Fruit fly (Drosophila melanogaster): ENCODE data around the gene Npc2c.

The Npc2c gene

dm6 chr3R:10086222-10086621, 26.2 kb downstream of the Npc2c start:
- peak; percentile 52 for TF ChIP-seq CG9437 (GFP tag; optimal IDR thresholded peaks at IDR 0.05)
- TF ChIP-seq Pdp1 (GFP tag; optimal IDR thresholded peaks at IDR 0.05), result peak in 1 of 2 experiments; percentile 49
- no peak for TF ChIP-seq CG4424 (GFP tag; optimal IDR thresholded peaks at IDR 0.05)
- no peak for TF ChIP-seq inv (GFP tag; IDR thresholded peaks at IDR 0.05; ENCODE audit: partially characterized antibody)
- TF ChIP-seq ci (GFP tag; IDR thresholded peaks at IDR 0.05), result peak; percentile 50; the same call in 1 of the 3 replicates
- TF ChIP-seq sr (GFP tag; IDR thresholded peaks at IDR 0.05), result peak; percentile 76; the same call in 2 of the 3 replicates

DNA sequence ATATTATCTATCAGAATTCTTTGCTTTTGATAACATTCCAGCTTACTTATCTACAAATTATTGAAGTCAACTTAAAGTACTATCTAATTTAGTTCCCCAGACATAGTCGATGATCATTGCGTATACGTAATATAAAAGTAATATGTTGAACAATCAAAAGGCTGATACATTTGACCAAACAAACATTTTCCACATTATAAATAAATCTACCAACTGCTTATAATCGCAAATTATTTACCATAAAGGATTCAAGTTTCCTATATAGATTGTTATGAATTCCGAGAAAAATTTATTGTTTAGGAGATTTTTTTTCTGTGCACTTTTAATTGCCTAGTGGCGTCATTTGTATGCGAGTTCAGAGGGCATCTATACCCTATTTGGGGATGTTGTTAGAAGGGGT, 26.6 kb downstream of the Npc2c start:
- no peak for TF ChIP-seq D (optimal IDR thresholded peaks at IDR 0.05)
- TF ChIP-seq D (GFP tag; optimal IDR thresholded peaks at IDR 0.05), result no peak
- no peak for TF ChIP-seq CG2875 (GFP tag; optimal IDR thresholded peaks at IDR 0.05)
- no peak for TF ChIP-seq Ets97D (GFP tag; optimal IDR thresholded peaks at IDR 0.05)
- TF ChIP-seq CG1603 (tag; optimal IDR thresholded peaks at IDR 0.05), result no peak
- TF ChIP-seq CG12299 (tag; optimal IDR thresholded peaks at IDR 0.05), result no peak
- peak; percentile 31 for TF ChIP-seq gem (tag; optimal IDR thresholded peaks at IDR 0.05)
- no peak for TF ChIP-seq CG3995 (GFP tag; optimal IDR thresholded peaks at IDR 0.05)
- no peak for TF ChIP-seq CG32532 (GFP tag; IDR thresholded peaks at IDR 0.05)
- peak; percentile 73 for TF ChIP-seq sd (tag; optimal IDR thresholded peaks at IDR 0.05)
- no peak for TF ChIP-seq Atf-2 (GFP tag; optimal IDR thresholded peaks at IDR 0.05)
- peak; percentile 49; the same call in 2 of the 3 replicates for TF ChIP-seq CG17361 (GFP tag; IDR thresholded peaks at IDR 0.05)
- TF ChIP-seq CG14050 (GFP tag; IDR thresholded peaks at IDR 0.05), result no peak
- no peak for TF ChIP-seq corto (GFP tag; optimal IDR thresholded peaks at IDR 0.05)
- no peak for TF ChIP-seq CG14441 (GFP tag; IDR thresholded peaks at IDR 0.05)
- no peak for TF ChIP-seq CG17328 (GFP tag; IDR thresholded peaks at IDR 0.05)
- TF ChIP-seq H2.0 (GFP tag; IDR thresholded peaks at IDR 0.05), result no peak
- TF ChIP-seq eve (GFP tag; optimal IDR thresholded peaks at IDR 0.05), result peak in 1 of 2 experiments; percentile 28
- no peak for TF ChIP-seq CG14965 (GFP tag; optimal IDR thresholded peaks at IDR 0.05; ENCODE audit: borderline replicate concordance)
- TF ChIP-seq esg (GFP tag; conservative IDR thresholded peaks at IDR 0.05), result no peak
- TF ChIP-seq B-H2 (GFP tag; optimal IDR thresholded peaks at IDR 0.05), result no peak
- TF ChIP-seq CG17186 (GFP tag; optimal IDR thresholded peaks at IDR 0.05), result no peak
- no peak for TF ChIP-seq fd102C (GFP tag; optimal IDR thresholded peaks at IDR 0.05)
- no peak for TF ChIP-seq Eip74EF (GFP tag; optimal IDR thresholded peaks at IDR 0.05)
- no peak for TF ChIP-seq CG11085 (GFP tag; IDR thresholded peaks at IDR 0.05)
- TF ChIP-seq tna (GFP tag; IDR thresholded peaks at IDR 0.05; ENCODE audit: partially characterized antibody), result no peak
- no peak for TF ChIP-seq CG13296 (GFP tag; optimal IDR thresholded peaks at IDR 0.05)
- TF ChIP-seq CG9437 (GFP tag; optimal IDR thresholded peaks at IDR 0.05), result peak; percentile 28
- TF ChIP-seq CG10959 (GFP tag; IDR thresholded peaks at IDR 0.05), result no peak
- TF ChIP-seq CG43689 (GFP tag; IDR thresholded peaks at IDR 0.05), result no peak
- no peak for TF ChIP-seq pum (GFP tag; optimal IDR thresholded peaks at IDR 0.05)
- TF ChIP-seq Lhr (GFP tag; optimal IDR thresholded peaks at IDR 0.05), result no peak
- TF ChIP-seq gcm (GFP tag; optimal IDR thresholded peaks at IDR 0.05), result no peak
- no peak for TF ChIP-seq bigmax (GFP tag; optimal IDR thresholded peaks at IDR 0.05)
- TF ChIP-seq CG16813 (GFP tag; IDR thresholded peaks at IDR 0.05; ENCODE audit: partially characterized antibody), result no peak
- no peak for TF ChIP-seq inv (GFP tag; IDR thresholded peaks at IDR 0.05; ENCODE audit: partially characterized antibody)
- TF ChIP-seq phol (tag; optimal IDR thresholded peaks at IDR 0.05), result peak; percentile 11
- no peak for TF ChIP-seq gsb (GFP tag; IDR thresholded peaks at IDR 0.05)
- no peak for TF ChIP-seq BEAF-32 (GFP tag; optimal IDR thresholded peaks at IDR 0.05)
- TF ChIP-seq CG10147 (GFP tag; optimal IDR thresholded peaks at IDR 0.05), result no peak
- no peak for TF ChIP-seq CG4360 (GFP tag; IDR thresholded peaks at IDR 0.05)
- TF ChIP-seq psq (GFP tag; optimal IDR thresholded peaks at IDR 0.05), result no peak
- no peak for TF ChIP-seq exex (tag; optimal IDR thresholded peaks at IDR 0.05)
- TF ChIP-seq seq (GFP tag; IDR thresholded peaks at IDR 0.05), result no peak
- TF ChIP-seq jumu (GFP tag; optimal IDR thresholded peaks at IDR 0.05), result no peak

Data from whole organism, embryonic.